Fruit fly (Drosophila melanogaster) whole organism, embryonic: ENCODE data around the gene CG43248.

Source experiments
- Antp ChIP-seq: fragments of 200-800 bp; sonication (Bioruptor generic); optimal IDR thresholded peaks from 3 replicates; lab custom pipeline; 2016; ENCODE audit warnings: missing biosample characterization, missing genetic modification characterization
- B-H1 ChIP-seq: fragments of 200-800 bp; sonication (Bioruptor generic); IDR thresholded peaks from 3 replicates; pipeline ENCODE4 v1.3.6; 2022; ENCODE audit warnings: missing biosample characterization, missing genetic modification characterization
- B-H2 ChIP-seq: fragments of 200-800 bp; sonication (Bioruptor generic); optimal IDR thresholded peaks from 2 replicates; lab custom pipeline; 2018; ENCODE audit warnings: missing biosample characterization, mild to moderate bottlenecking, missing genetic modification characterization
- CG12104 ChIP-seq: fragments of 200-800 bp; sonication (Bioruptor generic); optimal IDR thresholded peaks from 3 replicates; lab custom pipeline; 2016; ENCODE audit warnings: missing biosample characterization, missing genetic modification characterization
- CG12219 ChIP-seq: fragments of 200-800 bp; sonication (Bioruptor generic); optimal IDR thresholded peaks from 3 replicates; lab custom pipeline; 2018; ENCODE audit warnings: missing biosample characterization, mild to moderate bottlenecking, missing genetic modification characterization
- CG1647 ChIP-seq: fragments of 200-800 bp; sonication (Bioruptor generic); optimal IDR thresholded peaks from 3 replicates; lab custom pipeline; 2016; ENCODE audit warnings: missing biosample characterization, missing genetic modification characterization
- CG16813 ChIP-seq: fragments of 200-800 bp; sonication (Bioruptor generic); IDR thresholded peaks from 3 replicates; pipeline ENCODE4 v1.3.6; 2022; ENCODE audit warnings: missing biosample characterization, missing genetic modification characterization; ENCODE audit not compliant: partially characterized antibody
- CG18764 ChIP-seq: fragments of 200-800 bp; sonication (Bioruptor generic); optimal IDR thresholded peaks from 3 replicates; lab custom pipeline; 2016; ENCODE audit warnings: missing biosample characterization, missing genetic modification characterization
- CG3065 ChIP-seq: fragments of 200-800 bp; sonication (Bioruptor generic); optimal IDR thresholded peaks from 2 replicates; lab custom pipeline; 2016; ENCODE audit warnings: missing biosample characterization, missing genetic modification characterization
- CG31388 ChIP-seq: fragments of 200-800 bp; sonication (Bioruptor generic); optimal IDR thresholded peaks from 2 replicates; lab custom pipeline; 2016; ENCODE audit warnings: missing biosample characterization, missing genetic modification characterization
- CG4404 ChIP-seq: fragments of 200-800 bp; sonication (Bioruptor generic); IDR thresholded peaks from 2 replicates; pipeline ENCODE4 v1.3.6; 2022; ENCODE audit warnings: missing biosample characterization, missing genetic modification characterization
- CG8281 ChIP-seq: fragments of 200-800 bp; sonication (Bioruptor generic); optimal IDR thresholded peaks from 2 replicates; lab custom pipeline; 2018; ENCODE audit warnings: missing biosample characterization, mild to moderate bottlenecking, missing genetic modification characterization, moderate library complexity
- CG8290 ChIP-seq, 3 experiments: fragments of 200-800 bp; sonication (Bioruptor generic); optimal IDR thresholded peaks; 2 replicates each; lab custom pipeline; 2016 to 2019; ENCODE audit warnings: missing biosample characterization in 3 of 3, missing genetic modification characterization in 3 of 3, mild to moderate bottlenecking in 2 of 3, moderate library complexity in 1 of 3
- CG8944 ChIP-seq: fragments of 200-800 bp; sonication (Bioruptor generic); optimal IDR thresholded peaks from 3 replicates; lab custom pipeline; 2016; ENCODE audit warnings: missing biosample characterization, missing genetic modification characterization
- CG9215 ChIP-seq: fragments of 200-800 bp; sonication (Bioruptor generic); IDR thresholded peaks from 2 replicates; pipeline ENCODE4 v1.3.6; 2022; ENCODE audit warnings: missing biosample characterization, missing genetic modification characterization
- CG9437 ChIP-seq: fragments of 200-800 bp; sonication (Bioruptor generic); optimal IDR thresholded peaks from 2 replicates; lab custom pipeline; 2018; ENCODE audit warnings: missing biosample characterization, mild to moderate bottlenecking, missing genetic modification characterization
- CG9609 ChIP-seq: fragments of 200-800 bp; sonication (Bioruptor generic); optimal IDR thresholded peaks from 3 replicates; lab custom pipeline; 2016; ENCODE audit warnings: missing biosample characterization, missing genetic modification characterization
- D ChIP-seq, 2 experiments: fragments of 200-800 bp in 1 of 2; fragments of >200 bp in 1 of 2; sonication (Bioruptor generic) in 1 of 2; optimal IDR thresholded peaks; 2 replicates in 1 of 2; 3 replicates in 1 of 2; lab custom pipeline; 2017; ENCODE audit warnings: mild to moderate bottlenecking in 1 of 2, missing biosample characterization in 1 of 2, missing genetic modification characterization in 1 of 2, missing genetic modification reagents in 1 of 2
- Dfd ChIP-seq, 2 experiments: fragments of >200 bp; optimal IDR thresholded peaks; 2 replicates each; lab custom pipeline; 2017; ENCODE audit warnings: missing biosample characterization in 2 of 2, missing genetic modification characterization in 2 of 2
- Fer2 ChIP-seq: fragments of 200-800 bp; sonication (Bioruptor generic); optimal IDR thresholded peaks from 2 replicates; lab custom pipeline; 2018; ENCODE audit warnings: missing biosample characterization, mild to moderate bottlenecking, missing genetic modification characterization, moderate library complexity
- Hmx ChIP-seq: fragments of 200-800 bp; sonication (Bioruptor generic); optimal IDR thresholded peaks from 2 replicates; lab custom pipeline; 2016; ENCODE audit warnings: missing biosample characterization, missing genetic modification characterization
- Med ChIP-seq: fragments of 200-800 bp; sonication (Bioruptor generic); peaks from one replicate; lab custom pipeline; 2016; ENCODE audit warnings: missing biosample characterization, missing genetic modification characterization, mild to moderate bottlenecking, inconsistent platforms, moderate library complexity
- NFAT ChIP-seq: fragments of 200-800 bp; sonication (Bioruptor generic); IDR thresholded peaks from 2 replicates; pipeline ENCODE4 v1.3.6; 2022; ENCODE audit warnings: missing biosample characterization, missing genetic modification characterization
- Nf-YC ChIP-seq: fragments of 200-800 bp; optimal IDR thresholded peaks from 3 replicates; lab custom pipeline; 2019; ENCODE audit warnings: missing biosample characterization, mild to moderate bottlenecking, missing genetic modification characterization, moderate library complexity
- Oaz ChIP-seq: fragments of 200-800 bp; sonication (Bioruptor generic); IDR thresholded peaks from 2 replicates; pipeline ENCODE4 v1.3.6; 2022; ENCODE audit warnings: missing biosample characterization, missing genetic modification characterization
- PHDP ChIP-seq: fragments of 200-800 bp; sonication (Bioruptor generic); optimal IDR thresholded peaks from 3 replicates; lab custom pipeline; 2018; ENCODE audit warnings: missing biosample characterization, mild to moderate bottlenecking, missing genetic modification characterization, moderate library complexity
- Rx ChIP-seq: fragments of 200-800 bp; sonication (Bioruptor generic); IDR thresholded peaks from 2 replicates; pipeline ENCODE4 v1.3.6; 2022; ENCODE audit warnings: missing biosample characterization, missing genetic modification characterization
- br ChIP-seq: fragments of >200 bp; optimal IDR thresholded peaks from 2 replicates; lab custom pipeline; 2017
- chinmo ChIP-seq: fragments of 200-800 bp; sonication (Bioruptor generic); IDR thresholded peaks from 4 replicates; pipeline ENCODE4 v1.3.6; 2022; ENCODE audit warnings: missing biosample characterization, missing genetic modification characterization; ENCODE audit not compliant: partially characterized antibody
- crol ChIP-seq: fragments of 200-800 bp; sonication (Bioruptor generic); IDR thresholded peaks from 2 replicates; pipeline ENCODE4 v1.3.6; 2022; ENCODE audit warnings: missing biosample characterization, missing genetic modification characterization
- dimm ChIP-seq: fragments of 200-800 bp; sonication (Bioruptor generic); IDR thresholded peaks from 2 replicates; pipeline ENCODE4 v1.3.6; 2022; ENCODE audit warnings: missing biosample characterization, missing genetic modification characterization
- eyg ChIP-seq: fragments of 200-800 bp; sonication (Bioruptor generic); optimal IDR thresholded peaks from 3 replicates; lab custom pipeline; 2016; ENCODE audit warnings: missing biosample characterization, missing genetic modification characterization
- fd96Cb ChIP-seq: fragments of 200-800 bp; sonication (Bioruptor generic); optimal IDR thresholded peaks from 2 replicates; lab custom pipeline; 2018; ENCODE audit warnings: missing biosample characterization, mild to moderate bottlenecking, missing genetic modification characterization, moderate library complexity
- fu2 ChIP-seq: fragments of 200-800 bp; sonication (Bioruptor generic); optimal IDR thresholded peaks from 2 replicates; lab custom pipeline; 2016; ENCODE audit warnings: missing biosample characterization, missing genetic modification characterization
- gsb-n ChIP-seq: fragments of 200-800 bp; sonication (Bioruptor generic); optimal IDR thresholded peaks from 3 replicates; lab custom pipeline; 2018; ENCODE audit warnings: missing biosample characterization, mild to moderate bottlenecking, missing genetic modification characterization
- inv ChIP-seq: fragments of 200-800 bp; sonication (Bioruptor generic); IDR thresholded peaks from 2 replicates; pipeline ENCODE4 v1.3.6; 2022; ENCODE audit warnings: missing biosample characterization, missing genetic modification characterization; ENCODE audit not compliant: partially characterized antibody
- kay ChIP-seq: fragments of 200-800 bp; sonication (Bioruptor generic); optimal IDR thresholded peaks from 2 replicates; lab custom pipeline; 2016; ENCODE audit warnings: missing biosample characterization, missing genetic modification characterization
- lab ChIP-seq: fragments of 200-800 bp; sonication (Bioruptor generic); optimal IDR thresholded peaks from 3 replicates; lab custom pipeline; 2017; ENCODE audit warnings: missing biosample characterization, missing genetic modification characterization, mild to moderate bottlenecking, moderate library complexity, missing genetic modification reagents
- lmd ChIP-seq: fragments of 200-800 bp; sonication (Bioruptor generic); IDR thresholded peaks from 2 replicates; pipeline ENCODE4 v1.3.6; 2022; ENCODE audit warnings: missing biosample characterization, missing genetic modification characterization
- otp ChIP-seq: fragments of 200-800 bp; sonication (Bioruptor generic); IDR thresholded peaks from 3 replicates; pipeline ENCODE4, ENCODE4 v1.3.6; 2022; ENCODE audit warnings: missing biosample characterization, missing genetic modification characterization
- pho ChIP-seq: fragments of 200-800 bp; sonication (Bioruptor generic); optimal IDR thresholded peaks from 2 replicates; lab custom pipeline; 2016; ENCODE audit warnings: missing biosample characterization, missing genetic modification characterization
- phol ChIP-seq: fragments of 200-800 bp; sonication (Bioruptor generic); optimal IDR thresholded peaks from 3 replicates; lab custom pipeline; 2018; ENCODE audit warnings: missing biosample characterization, mild to moderate bottlenecking, missing genetic modification characterization, moderate library complexity
- pita ChIP-seq: fragments of 200-800 bp; sonication (Bioruptor generic); optimal IDR thresholded peaks from 2 replicates; lab custom pipeline; 2017; ENCODE audit warnings: missing biosample characterization, mild to moderate bottlenecking, missing genetic modification characterization
- pum ChIP-seq: fragments of 200-800 bp; sonication (Bioruptor generic); optimal IDR thresholded peaks from 2 replicates; lab custom pipeline; 2016; ENCODE audit warnings: missing biosample characterization, missing genetic modification characterization
- sens-2 ChIP-seq: fragments of 200-800 bp; sonication (Bioruptor generic); IDR thresholded peaks from 2 replicates; pipeline ENCODE4 v1.3.6; 2022; ENCODE audit warnings: missing biosample characterization, missing genetic modification characterization
- shn ChIP-seq: fragments of 200-800 bp; sonication (Bioruptor generic); optimal IDR thresholded peaks from 3 replicates; lab custom pipeline; 2016; ENCODE audit warnings: missing biosample characterization, missing genetic modification characterization
- sim ChIP-seq: fragments of 200-800 bp; sonication (Bioruptor generic); IDR thresholded peaks from 2 replicates; pipeline ENCODE4 v1.3.6; 2022; ENCODE audit warnings: missing biosample characterization, missing genetic modification characterization
- sqz ChIP-seq: fragments of 200-800 bp; sonication (Bioruptor generic); optimal IDR thresholded peaks from 3 replicates; lab custom pipeline; 2018; ENCODE audit warnings: missing biosample characterization, mild to moderate bottlenecking, missing genetic modification characterization
- tll ChIP-seq, 2 experiments: fragments of 200-800 bp in 1 of 2; fragments of >200 bp in 1 of 2; sonication (Bioruptor generic) in 1 of 2; optimal IDR thresholded peaks; 2 replicates each; lab custom pipeline; 2017 to 2019; ENCODE audit warnings: missing biosample characterization in 2 of 2, missing genetic modification characterization in 2 of 2, mild to moderate bottlenecking in 1 of 2, moderate library complexity in 1 of 2
- zfh2 ChIP-seq: fragments of 200-800 bp; sonication (Bioruptor generic); optimal IDR thresholded peaks from 2 replicates; lab custom pipeline; 2016; ENCODE audit warnings: missing biosample characterization, missing genetic modification characterization

CG43248 gene

DNA sequence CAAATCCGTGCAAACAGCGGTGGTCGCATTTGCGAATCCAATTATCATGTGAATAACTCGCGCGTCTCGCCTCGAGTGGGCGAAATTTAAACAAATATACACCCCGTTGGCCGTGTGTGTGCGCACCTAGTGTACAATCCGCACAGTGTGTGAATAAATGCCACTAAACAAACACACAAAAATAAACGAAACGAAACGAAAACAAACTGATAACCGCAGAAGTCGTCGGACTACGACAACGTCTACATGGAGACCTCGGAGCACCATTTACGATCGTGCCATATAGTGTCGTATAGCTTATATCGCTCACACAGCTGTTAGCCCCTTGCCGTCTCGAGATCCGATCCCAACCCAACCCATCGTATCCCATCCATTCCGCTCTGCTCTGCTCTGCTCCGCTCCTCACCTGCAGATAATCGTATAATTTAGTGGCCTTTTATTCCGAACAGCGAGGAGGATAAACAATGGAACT is 35.2 kb upstream of the CG43248 start (continued):
- peak; percentile 96 for TF ChIP-seq Med
- no peak for TF ChIP-seq Hmx (GFP tag; lab: Kevin White, UChicago)
- TF ChIP-seq CG9215 (GFP tag; lab: Robert Waterston, UW) = no peak
- TF ChIP-seq crol (GFP tag; lab: Robert Waterston, UW) = peak; percentile 72
- peak; percentile 59 for TF ChIP-seq Fer2 (tag; lab: Kevin White, UChicago)
- TF ChIP-seq CG8944 = no peak
- TF ChIP-seq sqz (GFP tag; lab: Kevin White, UChicago) = no peak
- TF ChIP-seq sim (GFP tag; lab: Robert Waterston, UW) = 0 out of 2 replicates have a peak, but pooled peaks have one; percentile 36
- peak; percentile 30 for TF ChIP-seq CG1647 (GFP tag; lab: Kevin White, UChicago)
- TF ChIP-seq pho (GFP tag; lab: Kevin White, UChicago) = peak; percentile 35
- TF ChIP-seq chinmo (GFP tag; lab: Robert Waterston, UW) = 0 out of 4 replicates have a peak, but pooled peaks have one; percentile 44
- TF ChIP-seq CG3065 (GFP tag; lab: Kevin White, UChicago) = peak; percentile 38
- TF ChIP-seq CG4404 = no peak
- TF ChIP-seq NFAT (GFP tag; lab: Robert Waterston, UW) = peak; percentile 32; the same call in 1 of the 2 replicates
- no peak for TF ChIP-seq CG12104 (GFP tag; lab: Kevin White, UChicago)
- no peak; the same call in 1 of the 2 replicates for TF ChIP-seq lmd
- no peak for TF ChIP-seq zfh2
- no peak for TF ChIP-seq CG9609 (GFP tag; lab: Kevin White, UChicago)
- TF ChIP-seq gsb-n (tag; lab: Kevin White, UChicago) = no peak
- no peak for TF ChIP-seq dimm (GFP tag; lab: Robert Waterston, UW)
- TF ChIP-seq fu2 (GFP tag; lab: Kevin White, UChicago) = peak; percentile 20
- TF ChIP-seq CG16813 = no peak
- TF ChIP-seq kay = no peak
- TF ChIP-seq br (lab: Kevin White, UChicago) = no peak
- TF ChIP-seq tll (GFP tag; optimal IDR thresholded peaks at IDR 0.05; lab: Kevin White, UChicago) = peak in 1 of 2 experiments; percentile 36
- TF ChIP-seq PHDP = peak; percentile 75
- no peak for TF ChIP-seq CG18764 (GFP tag; lab: Kevin White, UChicago)
- no peak for TF ChIP-seq fd96Cb
- TF ChIP-seq B-H2 (GFP tag; lab: Kevin White, UChicago) = peak; percentile 75
- peak; percentile 78 for TF ChIP-seq CG12219 (GFP tag; lab: Kevin White, UChicago)
- no peak for TF ChIP-seq Rx (GFP tag; lab: Robert Waterston, UW)
- TF ChIP-seq phol (tag; lab: Kevin White, UChicago) = no peak
- no peak for TF ChIP-seq Dfd (GFP tag; optimal IDR thresholded peaks at IDR 0.05; lab: Kevin White, UChicago)
- no peak for TF ChIP-seq Antp (GFP tag; lab: Kevin White, UChicago)
- no peak for TF ChIP-seq inv
- no peak; the same call in 2 of the 3 replicates for TF ChIP-seq B-H1 (GFP tag; lab: Robert Waterston, UW)
- no peak for TF ChIP-seq sens-2 (GFP tag; lab: Robert Waterston, UW)
- TF ChIP-seq CG8290 (GFP tag; optimal IDR thresholded peaks at IDR 0.05; lab: Kevin White, UChicago) = peak; percentile 22
- TF ChIP-seq CG8290 (tag; optimal IDR thresholded peaks at IDR 0.05; lab: Kevin White, UChicago) = no peak
- peak; percentile 52; the same call in 1 of the 3 replicates for TF ChIP-seq otp (GFP tag; lab: Robert Waterston, UW)
- TF ChIP-seq CG31388 (GFP tag; lab: Kevin White, UChicago) = no peak
- no peak for TF ChIP-seq pita (GFP tag; lab: Kevin White, UChicago)
- TF ChIP-seq CG9437 = no peak
- no peak for TF ChIP-seq pum (GFP tag; lab: Kevin White, UChicago)
- no peak for TF ChIP-seq D (optimal IDR thresholded peaks at IDR 0.05; lab: Kevin White, UChicago)
- TF ChIP-seq D (GFP tag; optimal IDR thresholded peaks at IDR 0.05; lab: Kevin White, UChicago) = no peak
- TF ChIP-seq Oaz = no peak
- peak; percentile 55 for TF ChIP-seq CG8281 (tag; lab: Kevin White, UChicago)
- no peak for TF ChIP-seq shn (GFP tag; lab: Kevin White, UChicago)
- no peak for TF ChIP-seq Nf-YC (tag; lab: Kevin White, UChicago)
- peak; percentile 58 for TF ChIP-seq eyg
- TF ChIP-seq lab (GFP tag; lab: Kevin White, UChicago) = peak; percentile 89
- TF ChIP-seq, all 482 proteins: peak for 228
